Worm (Caenorhabditis elegans): ENCODE results near the gene chk-1.

ce11 chrV:3774653-3775052 lies 15.4 kb upstream of the chk-1 start:
- TF ChIP-seq C38D4.7 (GFP tag; optimal IDR thresholded peaks at IDR 0.05) (no peak), pat-9 (tag; optimal IDR thresholded peaks at IDR 0.05) (no peak), ceh-9 (tag; optimal IDR thresholded peaks at IDR 0.05) (no peak), dmd-4 (tag; optimal IDR thresholded peaks at IDR 0.05; ENCODE audit: borderline replicate concordance) (no peak), sdc-2 (tag; optimal IDR thresholded peaks at IDR 0.05) (no peak), dve-1 (tag; optimal IDR thresholded peaks at IDR 0.05) (no peak), ama-1 (optimal IDR thresholded peaks at IDR 0.05) (no peak), ceh-22 (tag; optimal IDR thresholded peaks at IDR 0.05) (no peak), unc-55 (GFP tag; optimal IDR thresholded peaks at IDR 0.05) (no peak), unc-42 (tag; optimal IDR thresholded peaks at IDR 0.05) (no peak), ceh-34 (tag; optimal IDR thresholded peaks at IDR 0.05) (no peak), elt-2 (tag; optimal IDR thresholded peaks at IDR 0.05) (no peak), ceh-45 (GFP tag; IDR thresholded peaks at IDR 0.05) (no peak), ceh-2 (tag; optimal IDR thresholded peaks at IDR 0.05) (no peak)
